Worm (Caenorhabditis elegans): ENCODE measurements around the gene C07A12.18.

DNA sequence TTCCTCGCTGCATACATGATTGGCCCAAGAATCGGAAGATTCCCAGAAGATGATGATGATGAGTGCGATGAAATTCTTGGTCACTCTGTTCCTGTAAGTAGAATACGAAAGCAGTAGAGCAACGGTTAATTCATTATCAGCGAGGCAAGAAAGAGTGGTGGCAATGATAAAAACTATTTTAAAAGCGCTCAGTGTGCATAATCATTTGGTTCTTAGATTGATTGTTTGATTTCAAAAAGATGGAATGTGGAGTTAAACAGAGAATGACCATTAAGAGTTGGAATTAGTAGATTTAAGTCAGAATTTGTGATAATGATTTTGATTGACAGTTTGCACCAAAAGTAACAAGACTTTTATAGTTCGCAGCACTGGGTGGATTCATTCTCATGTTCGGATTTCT lies 17.4 kb upstream of the C07A12.18 start:
- TF ChIP-seq lsl-1 (GFP tag; optimal IDR thresholded peaks at IDR 0.05) (no peak), egl-18 (GFP tag; IDR thresholded peaks at IDR 0.05) (no peak), ztf-18 (tag; optimal IDR thresholded peaks at IDR 0.05) (no peak), unc-62 (GFP tag; optimal IDR thresholded peaks at IDR 0.05) (no peak), hlh-12 (tag; optimal IDR thresholded peaks at IDR 0.05) (no peak), attf-3 (GFP tag; conservative IDR thresholded peaks at IDR 0.05) (no peak), hlh-26 (GFP tag; conservative IDR thresholded peaks at IDR 0.05) (no peak), ama-1 (optimal IDR thresholded peaks at IDR 0.05) (no peak), ama-1 (GFP tag; optimal IDR thresholded peaks at IDR 0.05) (no peak), rcor-1 (GFP tag; IDR thresholded peaks at IDR 0.05) (no peak), F55B11.4 (tag; optimal IDR thresholded peaks at IDR 0.05; ENCODE audit: borderline replicate concordance, insufficient read depth) (no peak), rpc-1 (optimal IDR thresholded peaks at IDR 0.05) (no peak), rpc-1 (tag; optimal IDR thresholded peaks at IDR 0.05) (no peak), fkh-3 (tag; optimal IDR thresholded peaks at IDR 0.05) (no peak)
